Worm (Caenorhabditis elegans) whole organism, mixed stage, embryonic: ENCODE results near the gene emc-5.

Source experiments
- M03D4.4 ChIP-seq: sonication (generic microtip); optimal IDR thresholded peaks from 2 replicates; lab custom pipeline; 2017; ENCODE audit warnings: mild to moderate bottlenecking, missing genetic modification characterization, missing compliant biosample characterization
- blmp-1 ChIP-seq: fragments of 150-350 bp; optimal IDR thresholded peaks from 2 replicates; lab custom pipeline; 2014; ENCODE audit warnings: missing biosample characterization, missing genetic modification characterization
- ceh-39 ChIP-seq: fragments of 150-350 bp; optimal IDR thresholded peaks from 2 replicates; lab custom pipeline; 2014; ENCODE audit warnings: missing biosample characterization, missing genetic modification characterization
- ceh-43 ChIP-seq: fragments of 200-800 bp; sonication (Bioruptor generic); optimal IDR thresholded peaks from 2 replicates; lab custom pipeline; 2018; ENCODE audit warnings: mild to moderate bottlenecking, missing genetic modification characterization, moderate library complexity, missing compliant biosample characterization
- ceh-83 ChIP-seq: fragments of 200-800 bp; sonication (Bioruptor generic); optimal IDR thresholded peaks from 2 replicates; lab custom pipeline; 2018; ENCODE audit warnings: mild to moderate bottlenecking, missing genetic modification characterization, missing compliant biosample characterization
- ces-1 ChIP-seq: fragments of 150-350 bp; optimal IDR thresholded peaks from 2 replicates; lab custom pipeline; 2014; ENCODE audit warnings: missing biosample characterization, missing genetic modification reagents, missing genetic modification characterization
- cnd-1 ChIP-seq: fragments of 200-800 bp; sonication (Bioruptor generic); optimal IDR thresholded peaks from 2 replicates; lab custom pipeline; 2018; ENCODE audit warnings: mild to moderate bottlenecking, missing genetic modification characterization, missing compliant biosample characterization
- elt-1 ChIP-seq: sonication (generic microtip); optimal IDR thresholded peaks from 2 replicates; lab custom pipeline; 2017; ENCODE audit warnings: missing genetic modification characterization, mild to moderate bottlenecking, missing compliant biosample characterization, antibody characterized with exemption, moderate library complexity, borderline replicate concordance; ENCODE audit not compliant: insufficient read depth
- elt-3 ChIP-seq: fragments of 150-350 bp; optimal IDR thresholded peaks from 2 replicates; lab custom pipeline; 2014; ENCODE audit warnings: missing biosample characterization, missing genetic modification characterization
- flh-1 ChIP-seq: fragments of 200-800 bp; sonication (Bioruptor generic); optimal IDR thresholded peaks from 2 replicates; lab custom pipeline; 2018; ENCODE audit warnings: mild to moderate bottlenecking, missing genetic modification characterization, moderate library complexity, missing compliant biosample characterization
- ham-2 ChIP-seq: fragments of 200-800 bp; sonication (Bioruptor generic); optimal IDR thresholded peaks from 2 replicates; lab custom pipeline; 2018; ENCODE audit warnings: mild to moderate bottlenecking, missing genetic modification characterization, missing compliant biosample characterization
- hlh-1 ChIP-seq: fragments of 150-350 bp; optimal IDR thresholded peaks from 2 replicates; lab custom pipeline; 2014; ENCODE audit warnings: missing biosample characterization, missing genetic modification reagents, missing genetic modification characterization
- lin-32 ChIP-seq: fragments of 200-800 bp; sonication (Bioruptor generic); optimal IDR thresholded peaks from 2 replicates; lab custom pipeline; 2018; ENCODE audit warnings: mild to moderate bottlenecking, missing genetic modification characterization, missing compliant biosample characterization
- lsy-2 ChIP-seq: fragments of 150-350 bp; optimal IDR thresholded peaks from 2 replicates; lab custom pipeline; 2014; ENCODE audit warnings: missing biosample characterization, missing genetic modification characterization
- mab-5 ChIP-seq: fragments of 150-350 bp; optimal IDR thresholded peaks from 2 replicates; lab custom pipeline; 2014; ENCODE audit warnings: missing biosample characterization, missing genetic modification characterization
- mep-1 ChIP-seq: fragments of 150-350 bp; optimal IDR thresholded peaks from 2 replicates; lab custom pipeline; 2017; ENCODE audit warnings: missing biosample characterization, missing genetic modification reagents, missing genetic modification characterization, inconsistent platforms
- mls-2 ChIP-seq: sonication (generic microtip); optimal IDR thresholded peaks from 2 replicates; lab custom pipeline; 2016; ENCODE audit warnings: mild to moderate bottlenecking, missing genetic modification characterization, moderate library complexity, missing compliant biosample characterization
- nhr-12 ChIP-seq: fragments of 150-350 bp; optimal IDR thresholded peaks from 2 replicates; lab custom pipeline; 2014; ENCODE audit warnings: missing biosample characterization, missing genetic modification characterization
- nhr-2 ChIP-seq: fragments of 150-350 bp; optimal IDR thresholded peaks from 2 replicates; lab custom pipeline; 2014; ENCODE audit warnings: missing biosample characterization, missing genetic modification characterization
- nhr-237 ChIP-seq: fragments of 150-350 bp; optimal IDR thresholded peaks from 2 replicates; lab custom pipeline; 2014; ENCODE audit warnings: missing biosample characterization, missing genetic modification characterization
- nhr-28 ChIP-seq: fragments of 150-350 bp; optimal IDR thresholded peaks from 2 replicates; lab custom pipeline; 2014; ENCODE audit warnings: missing biosample characterization, missing genetic modification characterization
- nhr-76 ChIP-seq: sonication (generic microtip); optimal IDR thresholded peaks from 2 replicates; lab custom pipeline; 2017; ENCODE audit warnings: missing biosample characterization, missing genetic modification characterization
- pha-4 ChIP-seq: fragments of 150-350 bp; optimal IDR thresholded peaks from 2 replicates; lab custom pipeline; 2018; ENCODE audit warnings: missing biosample characterization, missing genetic modification reagents, missing genetic modification characterization
- sem-2 ChIP-seq: fragments of 200-800 bp; sonication (Bioruptor generic); optimal IDR thresholded peaks from 2 replicates; lab custom pipeline; 2018; ENCODE audit warnings: mild to moderate bottlenecking, missing genetic modification characterization, missing compliant biosample characterization
- snpc-4 ChIP-seq: fragments of 150-350 bp; optimal IDR thresholded peaks from 2 replicates; lab custom pipeline; 2014; ENCODE audit warnings: missing biosample characterization, missing genetic modification characterization
- sptf-1 ChIP-seq: sonication (generic microtip); optimal IDR thresholded peaks from 2 replicates; lab custom pipeline; 2017; ENCODE audit warnings: mild to moderate bottlenecking, missing genetic modification characterization, moderate library complexity, missing compliant biosample characterization
- tbx-8 ChIP-seq: fragments of 200-800 bp; sonication (Bioruptor generic); optimal IDR thresholded peaks from 2 replicates; lab custom pipeline; 2018; ENCODE audit warnings: mild to moderate bottlenecking, missing genetic modification characterization, moderate library complexity, missing compliant biosample characterization
- unc-120 ChIP-seq: sonication (generic microtip); optimal IDR thresholded peaks from 2 replicates; lab custom pipeline; 2017; ENCODE audit warnings: missing genetic modification characterization, missing compliant biosample characterization; ENCODE audit not compliant: poor library complexity, severe bottlenecking
- unc-39 ChIP-seq: fragments of 150-350 bp; optimal IDR thresholded peaks from 2 replicates; lab custom pipeline; 2014; ENCODE audit warnings: missing biosample characterization, missing genetic modification characterization
- unc-62 ChIP-seq: fragments of 150-350 bp; optimal IDR thresholded peaks from 2 replicates; lab custom pipeline; 2014; ENCODE audit warnings: missing biosample characterization, missing genetic modification reagents, missing genetic modification characterization
- zip-8 ChIP-seq: fragments of 150-350 bp; optimal IDR thresholded peaks from 2 replicates; lab custom pipeline; 2014; ENCODE audit warnings: missing biosample characterization, missing genetic modification characterization
- ztf-11 ChIP-seq: fragments of 150-350 bp; optimal IDR thresholded peaks from 2 replicates; lab custom pipeline; 2014; ENCODE audit warnings: missing biosample characterization, missing genetic modification characterization

Gene emc-5

ce11 chrII:11497365-11497764 is 785 bp downstream of the emc-5 start, which contains the start of gene B0334.5:
TSS of gene B0334.5 (plus strand) at chrII:11497665.
- TF ChIP-seq ham-2 (GFP tag; lab: Kevin White, UChicago), result no peak
- no peak for TF ChIP-seq mep-1 (tag; lab: Kevin White, UChicago)
- TF ChIP-seq tbx-8 (GFP tag; lab: Kevin White, UChicago), result no peak
- no peak for TF ChIP-seq nhr-2 (tag; lab: Kevin White, UChicago)
- TF ChIP-seq zip-8 (tag; lab: Kevin White, UChicago), result no peak
- no peak for TF ChIP-seq nhr-237 (tag; lab: Kevin White, UChicago)
- no peak for TF ChIP-seq lsy-2 (tag; lab: Kevin White, UChicago)
- TF ChIP-seq unc-39, result no peak
- TF ChIP-seq ceh-83 (GFP tag; lab: Kevin White, UChicago), result no peak
- no peak for TF ChIP-seq mls-2 (tag; lab: Kevin White, UChicago)
- TF ChIP-seq nhr-28 (tag; lab: Kevin White, UChicago), result no peak
- no peak for TF ChIP-seq pha-4
- TF ChIP-seq, all 35 proteins: peak for 0

- TF ChIP-seq flh-1 (GFP tag; lab: Kevin White, UChicago) (no peak), unc-39 (no peak), tbx-8 (GFP tag; lab: Kevin White, UChicago) (no peak), sptf-1 (tag; lab: Kevin White, UChicago) (no peak), mep-1 (tag; lab: Kevin White, UChicago) (no peak), nhr-237 (tag; lab: Kevin White, UChicago) (no peak)
Measured at ce11 chrII:11500198-11500597, 3.6 kb downstream of the emc-5 start, which contains the start of gene B0334.20. TSS of gene B0334.20 (minus strand) at chrII:11500459.

- no peak for TF ChIP-seq ceh-39
- TF ChIP-seq nhr-28 (tag; lab: Kevin White, UChicago), result no peak
- TF ChIP-seq elt-1, result peak; percentile 35
- no peak for TF ChIP-seq nhr-76
- TF ChIP-seq mep-1 (tag; lab: Kevin White, UChicago), result no peak
- no peak for TF ChIP-seq unc-62
- peak; percentile 59 for TF ChIP-seq ham-2 (GFP tag; lab: Kevin White, UChicago)
- TF ChIP-seq blmp-1, result peak; percentile 91
- TF ChIP-seq elt-3, result peak; percentile 93
- TF ChIP-seq lsy-2 (tag; lab: Kevin White, UChicago), result no peak
- TF ChIP-seq mls-2 (tag; lab: Kevin White, UChicago), result no peak
- TF ChIP-seq pha-4, result no peak
Measured at ce11 chrII:11501956-11502355, 5.4 kb downstream of the emc-5 start.

ce11 chrII:11503761-11504160 is 7.2 kb downstream of the emc-5 start:
- TF ChIP-seq mls-2 (tag; lab: Kevin White, UChicago) (no peak), ham-2 (GFP tag; lab: Kevin White, UChicago) (peak; percentile 23), sptf-1 (tag; lab: Kevin White, UChicago) (peak; percentile 23), M03D4.4 (no peak)

- no peak for TF ChIP-seq blmp-1
- no peak for TF ChIP-seq nhr-28 (tag; lab: Kevin White, UChicago)
- TF ChIP-seq sem-2, result no peak
- TF ChIP-seq snpc-4 (tag; lab: Kevin White, UChicago), result no peak
- no peak for TF ChIP-seq nhr-2 (tag; lab: Kevin White, UChicago)
- TF ChIP-seq ham-2 (GFP tag; lab: Kevin White, UChicago), result no peak
- no peak for TF ChIP-seq mab-5 (tag; lab: Kevin White, UChicago)
- no peak for TF ChIP-seq elt-1
- TF ChIP-seq lin-32 (GFP tag; lab: Kevin White, UChicago), result no peak
- TF ChIP-seq elt-3, result no peak
Measured at ce11 chrII:11510373-11510772, 13.8 kb downstream of the emc-5 start, which contains the start of gene npr-41. TSS of gene npr-41 (plus strand) at chrII:11510673.

- no peak for TF ChIP-seq elt-1
- no peak for TF ChIP-seq mep-1 (tag; lab: Kevin White, UChicago)
- no peak for TF ChIP-seq ces-1 (GFP tag; lab: Kevin White, UChicago)
- TF ChIP-seq cnd-1, result no peak
- TF ChIP-seq unc-62, result no peak
- no peak for TF ChIP-seq nhr-12
Measured at ce11 chrII:11512921-11513320, 16.3 kb downstream of the emc-5 start.

- no peak for TF ChIP-seq lsy-2 (tag; lab: Kevin White, UChicago)
- no peak for TF ChIP-seq zip-8 (tag; lab: Kevin White, UChicago)
- no peak for TF ChIP-seq flh-1 (GFP tag; lab: Kevin White, UChicago)
- no peak for TF ChIP-seq unc-39
- TF ChIP-seq tbx-8 (GFP tag; lab: Kevin White, UChicago), result no peak
- no peak for TF ChIP-seq unc-120
- TF ChIP-seq hlh-1 (tag; lab: Kevin White, UChicago), result no peak
- TF ChIP-seq nhr-12, result no peak
- no peak for TF ChIP-seq nhr-237 (tag; lab: Kevin White, UChicago)
- TF ChIP-seq nhr-2 (tag; lab: Kevin White, UChicago), result no peak
- TF ChIP-seq elt-1, result no peak
- no peak for TF ChIP-seq ceh-43 (GFP tag; lab: Kevin White, UChicago)
- no peak for TF ChIP-seq lin-32 (GFP tag; lab: Kevin White, UChicago)
- no peak for TF ChIP-seq sptf-1 (tag; lab: Kevin White, UChicago)
- TF ChIP-seq ztf-11 (tag; lab: Kevin White, UChicago), result no peak
Measured at ce11 chrII:11514775-11515174, 18.2 kb downstream of the emc-5 start, which contains the start of gene srh-44. TSS of gene srh-44 (plus strand) at chrII:11515075.
